Fruit fly (Drosophila melanogaster) whole organism, embryonic: ENCODE measurements around the gene Orc2.

Experiments
- Atf3 ChIP-seq: fragments of 200-800 bp; sonication (Bioruptor generic); optimal IDR thresholded peaks from 3 replicates; lab custom pipeline; 2016; ENCODE audit warnings: missing biosample characterization, missing genetic modification characterization
- CG11456 ChIP-seq: fragments of 200-800 bp; sonication (Bioruptor generic); IDR thresholded peaks from 3 replicates; pipeline ENCODE4 v1.3.6; 2022; ENCODE audit warnings: missing biosample characterization, missing genetic modification characterization
- CG12219 ChIP-seq: fragments of 200-800 bp; sonication (Bioruptor generic); optimal IDR thresholded peaks from 3 replicates; lab custom pipeline; 2018; ENCODE audit warnings: missing biosample characterization, mild to moderate bottlenecking, missing genetic modification characterization
- CG12391 ChIP-seq: fragments of 200-800 bp; sonication (Bioruptor generic); optimal IDR thresholded peaks from 3 replicates; lab custom pipeline; 2018; ENCODE audit warnings: missing biosample characterization, mild to moderate bottlenecking, missing genetic modification characterization, moderate library complexity
- CG14710 ChIP-seq: fragments of 200-800 bp; sonication (Bioruptor generic); optimal IDR thresholded peaks from 3 replicates; lab custom pipeline; 2019; ENCODE audit warnings: missing biosample characterization, mild to moderate bottlenecking, missing genetic modification characterization, moderate library complexity
- CG17186 ChIP-seq: fragments of 200-800 bp; sonication (Bioruptor generic); optimal IDR thresholded peaks from 3 replicates; lab custom pipeline; 2017; ENCODE audit warnings: missing biosample characterization, missing genetic modification reagents, missing genetic modification characterization
- CG17361 ChIP-seq: fragments of 200-800 bp; sonication (Bioruptor generic); IDR thresholded peaks from 3 replicates; pipeline ENCODE4 v1.3.6; 2022; ENCODE audit warnings: missing biosample characterization, missing genetic modification characterization
- CG2202 ChIP-seq: fragments of 200-800 bp; sonication (Bioruptor generic); optimal IDR thresholded peaks from 2 replicates; lab custom pipeline; 2018; ENCODE audit warnings: missing biosample characterization, mild to moderate bottlenecking, missing genetic modification characterization
- CG3163 ChIP-seq: fragments of 200-800 bp; sonication (Bioruptor generic); optimal IDR thresholded peaks from 3 replicates; lab custom pipeline; 2016; ENCODE audit warnings: missing biosample characterization, missing genetic modification characterization
- CG34422 ChIP-seq: fragments of 200-800 bp; sonication (Bioruptor generic); IDR thresholded peaks from 3 replicates; pipeline ENCODE4 v1.3.6; 2022; ENCODE audit warnings: missing biosample characterization, missing genetic modification characterization
- CG4707 ChIP-seq: fragments of 200-800 bp; sonication (Bioruptor generic); optimal IDR thresholded peaks from 2 replicates; lab custom pipeline; 2018; ENCODE audit warnings: missing biosample characterization, mild to moderate bottlenecking, missing genetic modification characterization, moderate library complexity
- CG6689 ChIP-seq: fragments of 200-800 bp; sonication (Bioruptor generic); IDR thresholded peaks from 2 replicates; pipeline ENCODE4 v1.3.6; 2022; ENCODE audit warnings: missing biosample characterization, missing genetic modification characterization
- CG7556 ChIP-seq: fragments of 200-800 bp; sonication (Bioruptor generic); optimal IDR thresholded peaks from 2 replicates; lab custom pipeline; 2017; ENCODE audit warnings: missing biosample characterization, mild to moderate bottlenecking, missing genetic modification characterization
- CG8281 ChIP-seq: fragments of 200-800 bp; sonication (Bioruptor generic); optimal IDR thresholded peaks from 2 replicates; lab custom pipeline; 2018; ENCODE audit warnings: missing biosample characterization, mild to moderate bottlenecking, missing genetic modification characterization, moderate library complexity
- CoRest ChIP-seq: fragments of 200-800 bp; sonication (Bioruptor generic); optimal IDR thresholded peaks from 3 replicates; lab custom pipeline; 2018; ENCODE audit warnings: missing biosample characterization, mild to moderate bottlenecking, missing genetic modification characterization, moderate library complexity
- HHEX ChIP-seq: fragments of 200-800 bp; sonication (Bioruptor generic); optimal IDR thresholded peaks from 3 replicates; lab custom pipeline; 2017; ENCODE audit warnings: missing biosample characterization, mild to moderate bottlenecking, missing genetic modification characterization, missing genetic modification reagents
- HLHmδ ChIP-seq: fragments of 200-800 bp; sonication (Bioruptor generic); optimal IDR thresholded peaks from 2 replicates; lab custom pipeline; 2018; ENCODE audit warnings: missing biosample characterization, mild to moderate bottlenecking, missing genetic modification characterization, moderate library complexity
- Hey ChIP-seq: fragments of 200-800 bp; sonication (Bioruptor generic); optimal IDR thresholded peaks from 3 replicates; lab custom pipeline; 2018; ENCODE audit warnings: missing biosample characterization, mild to moderate bottlenecking, missing genetic modification characterization
- HmgZ ChIP-seq: fragments of 200-800 bp; sonication (Bioruptor generic); optimal IDR thresholded peaks from 2 replicates; lab custom pipeline; 2018; ENCODE audit warnings: missing biosample characterization, mild to moderate bottlenecking, missing genetic modification characterization
- Hr51 ChIP-seq, 2 experiments: fragments of 200-800 bp; sonication (Bioruptor generic); optimal IDR thresholded peaks; 2 replicates in 1 of 2; 3 replicates in 1 of 2; lab custom pipeline; 2016 to 2018; ENCODE audit warnings: missing biosample characterization in 2 of 2, missing genetic modification characterization in 2 of 2, mild to moderate bottlenecking in 1 of 2, moderate library complexity in 1 of 2
- Max ChIP-seq: fragments of 200-800 bp; sonication (Bioruptor generic); optimal IDR thresholded peaks from 2 replicates; lab custom pipeline; 2016; ENCODE audit warnings: missing biosample characterization, mild to moderate bottlenecking, missing genetic modification characterization
- NK7.1 ChIP-seq: fragments of 200-800 bp; sonication (Bioruptor generic); optimal IDR thresholded peaks from 3 replicates; lab custom pipeline; 2016; ENCODE audit warnings: missing biosample characterization, missing genetic modification characterization
- NfI ChIP-seq: fragments of 200-800 bp; sonication (Bioruptor generic); optimal IDR thresholded peaks from 3 replicates; lab custom pipeline; 2018; ENCODE audit warnings: missing biosample characterization, mild to moderate bottlenecking, missing genetic modification characterization, moderate library complexity
- Oli ChIP-seq: fragments of 200-800 bp; sonication (Bioruptor generic); optimal IDR thresholded peaks from 2 replicates; lab custom pipeline; 2018; ENCODE audit warnings: missing biosample characterization, mild to moderate bottlenecking, missing genetic modification characterization, moderate library complexity
- Opbp ChIP-seq: fragments of 200-800 bp; sonication (Bioruptor generic); IDR thresholded peaks from 3 replicates; pipeline ENCODE4 v1.3.6; 2022; ENCODE audit warnings: missing biosample characterization, missing genetic modification characterization; ENCODE audit not compliant: partially characterized antibody
- Ptx1 ChIP-seq: fragments of 200-800 bp; sonication (Bioruptor generic); IDR thresholded peaks from 2 replicates; pipeline ENCODE4 v1.3.6; 2022; ENCODE audit warnings: missing biosample characterization, missing genetic modification characterization
- Six4 ChIP-seq: fragments of 200-800 bp; sonication (Bioruptor generic); optimal IDR thresholded peaks from 2 replicates; lab custom pipeline; 2016; ENCODE audit warnings: missing biosample characterization, missing genetic modification characterization
- Sox100B ChIP-seq: fragments of 200-800 bp; sonication (Bioruptor generic); optimal IDR thresholded peaks from 3 replicates; lab custom pipeline; 2018; ENCODE audit warnings: missing biosample characterization, mild to moderate bottlenecking, missing genetic modification characterization
- aop ChIP-seq: fragments of 200-800 bp; sonication (Bioruptor generic); IDR thresholded peaks from 2 replicates; pipeline ENCODE4 v1.3.6; 2022; ENCODE audit warnings: missing biosample characterization, missing genetic modification characterization
- ap ChIP-seq: fragments of 200-800 bp; sonication (Bioruptor generic); IDR thresholded peaks from 2 replicates; pipeline ENCODE4 v1.3.6; 2022; ENCODE audit warnings: missing biosample characterization, missing genetic modification characterization
- bsh ChIP-seq, 2 experiments: fragments of 200-800 bp; sonication (Bioruptor generic); optimal IDR thresholded peaks; 2 replicates each; lab custom pipeline; 2017 to 2018; ENCODE audit warnings: mild to moderate bottlenecking in 2 of 2, missing biosample characterization in 2 of 2, missing genetic modification characterization in 2 of 2, moderate library complexity in 1 of 2
- cwo ChIP-seq: fragments of 200-800 bp; sonication (Bioruptor generic); optimal IDR thresholded peaks from 3 replicates; lab custom pipeline; 2017; ENCODE audit warnings: missing biosample characterization, missing genetic modification characterization, mild to moderate bottlenecking, moderate library complexity, missing genetic modification reagents
- dimm ChIP-seq: fragments of 200-800 bp; sonication (Bioruptor generic); IDR thresholded peaks from 2 replicates; pipeline ENCODE4 v1.3.6; 2022; ENCODE audit warnings: missing biosample characterization, missing genetic modification characterization
- disco-r ChIP-seq: fragments of 200-800 bp; sonication (Bioruptor generic); optimal IDR thresholded peaks from 2 replicates; lab custom pipeline; 2016; ENCODE audit warnings: missing biosample characterization, missing genetic modification characterization
- dm ChIP-seq: fragments of 200-800 bp; sonication (Bioruptor generic); optimal IDR thresholded peaks from 3 replicates; lab custom pipeline; 2016; ENCODE audit warnings: missing biosample characterization, missing genetic modification characterization
- emc ChIP-seq: fragments of 200-800 bp; sonication (Bioruptor generic); optimal IDR thresholded peaks from 2 replicates; lab custom pipeline; 2016; ENCODE audit warnings: missing biosample characterization, missing genetic modification characterization
- ewg ChIP-seq: fragments of 200-800 bp; sonication (Bioruptor generic); optimal IDR thresholded peaks from 3 replicates; lab custom pipeline; 2017; ENCODE audit warnings: mild to moderate bottlenecking, missing biosample characterization, missing genetic modification reagents, missing genetic modification characterization
- gsb-n ChIP-seq: fragments of 200-800 bp; sonication (Bioruptor generic); optimal IDR thresholded peaks from 3 replicates; lab custom pipeline; 2018; ENCODE audit warnings: missing biosample characterization, mild to moderate bottlenecking, missing genetic modification characterization
- her ChIP-seq: fragments of 200-800 bp; sonication (Bioruptor generic); optimal IDR thresholded peaks from 2 replicates; lab custom pipeline; 2016; ENCODE audit warnings: missing biosample characterization, missing genetic modification characterization
- jigr1 ChIP-seq: fragments of 200-800 bp; sonication (Bioruptor generic); IDR thresholded peaks from 3 replicates; pipeline ENCODE4 v1.3.6; 2022; ENCODE audit warnings: missing biosample characterization, missing genetic modification characterization
- kni ChIP-seq: fragments of 200-800 bp; sonication (Bioruptor generic); optimal IDR thresholded peaks from 3 replicates; lab custom pipeline; 2017; ENCODE audit warnings: mild to moderate bottlenecking, missing biosample characterization, missing genetic modification reagents, missing genetic modification characterization
- maf-S ChIP-seq: fragments of 200-800 bp; sonication (Bioruptor generic); optimal IDR thresholded peaks from 2 replicates; lab custom pipeline; 2016; ENCODE audit warnings: missing biosample characterization, missing genetic modification characterization
- prd ChIP-seq, 3 experiments: fragments of >200 bp in 2 of 3; fragments of 200-800 bp in 1 of 3; sonication (Bioruptor generic) in 1 of 3; optimal IDR thresholded peaks in 2 of 3; IDR thresholded peaks in 1 of 3; 2 replicates in 2 of 3; 3 replicates in 1 of 3; pipeline versions ENCODE4 v1.3.6 to Lab custom; 2017 to 2022; ENCODE audit warnings: missing biosample characterization in 1 of 3, missing genetic modification characterization in 1 of 3
- sr ChIP-seq: fragments of 200-800 bp; sonication (Bioruptor generic); IDR thresholded peaks from 3 replicates; pipeline ENCODE4 v1.3.6; 2022; ENCODE audit warnings: missing biosample characterization, missing genetic modification characterization
- tgo ChIP-seq: fragments of 200-800 bp; sonication (Bioruptor generic); IDR thresholded peaks from 3 replicates; pipeline ENCODE4 v1.3.6; 2022; ENCODE audit warnings: missing biosample characterization, missing genetic modification characterization
- twi ChIP-seq: fragments of 200-800 bp; optimal IDR thresholded peaks from 2 replicates; lab custom pipeline; 2019; ENCODE audit warnings: missing biosample characterization, mild to moderate bottlenecking, missing genetic modification characterization, moderate library complexity
- wek ChIP-seq: fragments of 200-800 bp; sonication (Bioruptor generic); optimal IDR thresholded peaks from 3 replicates; lab custom pipeline; 2018; ENCODE audit warnings: missing biosample characterization, mild to moderate bottlenecking, missing genetic modification characterization, moderate library complexity
- zf30C ChIP-seq: fragments of 200-800 bp; sonication (Bioruptor generic); optimal IDR thresholded peaks from 3 replicates; lab custom pipeline; 2018; ENCODE audit warnings: missing biosample characterization, mild to moderate bottlenecking, missing genetic modification characterization
- zfh1 ChIP-seq: fragments of 200-800 bp; sonication (Bioruptor generic); IDR thresholded peaks from 3 replicates; pipeline ENCODE4 v1.3.6; 2022; ENCODE audit warnings: missing biosample characterization, missing genetic modification characterization

Gene Orc2

dm6 chr3R:13971728-13972448, 7.2 kb downstream of the Orc2 start (continued):
- TF ChIP-seq emc (GFP tag; lab: Kevin White, UChicago) (no peak), zf30C (GFP tag; lab: Kevin White, UChicago) (peak; percentile 89), cwo (GFP tag; lab: Kevin White, UChicago) (no peak), bsh (GFP tag; optimal IDR thresholded peaks at IDR 0.05; lab: Kevin White, UChicago) (peak in 1 of 2 experiments; percentile 12), HHEX (GFP tag; lab: Kevin White, UChicago) (no peak), Ptx1 (GFP tag; lab: Robert Waterston, UW) (peak; percentile 16; the same call in 1 of the 2 replicates), CoRest (tag; lab: Kevin White, UChicago) (no peak), CG12391 (peak; percentile 39), CG7556 (GFP tag; lab: Kevin White, UChicago) (peak; percentile 5), HmgZ (tag; lab: Kevin White, UChicago) (no peak), twi (tag; lab: Kevin White, UChicago) (no peak), CG4707 (GFP tag; lab: Kevin White, UChicago) (no peak), Hr51 (GFP tag; optimal IDR thresholded peaks at IDR 0.05; lab: Kevin White, UChicago) (no peak), Opbp (GFP tag; lab: Robert Waterston, UW) (no peak), zfh1 (GFP tag; lab: Robert Waterston, UW) (peak; percentile 39; the same call in 2 of the 3 replicates), Sox100B (no peak), her (GFP tag; lab: Kevin White, UChicago) (no peak), CG3163 (no peak), CG2202 (no peak), gsb-n (tag; lab: Kevin White, UChicago) (peak; percentile 4), sr (GFP tag; lab: Robert Waterston, UW) (no peak), CG8281 (tag; lab: Kevin White, UChicago) (no peak), aop (GFP tag; lab: Robert Waterston, UW) (no peak), Max (no peak), ewg (GFP tag; lab: Kevin White, UChicago) (no peak), CG6689 (no peak), ap (GFP tag; lab: Robert Waterston, UW) (no peak), dm (no peak), kni (GFP tag; lab: Kevin White, UChicago) (no peak), Six4 (GFP tag; lab: Kevin White, UChicago) (no peak), tgo (GFP tag; lab: Robert Waterston, UW) (no peak), CG17361 (GFP tag; lab: Robert Waterston, UW) (0 out of 3 replicates have a peak, but pooled peaks have one; percentile 27), maf-S (GFP tag; lab: Kevin White, UChicago) (no peak), dimm (GFP tag; lab: Robert Waterston, UW) (no peak), Atf3 (no peak), HLHmδ (GFP tag; lab: Kevin White, UChicago) (no peak), wek (GFP tag; lab: Kevin White, UChicago) (no peak), Hey (tag; lab: Kevin White, UChicago) (no peak), CG12219 (no peak), disco-r (no peak), CG11456 (GFP tag; lab: Robert Waterston, UW) (no peak), prd (optimal IDR thresholded peaks at IDR 0.05; lab: Kevin White, UChicago) (no peak), prd (GFP tag; IDR thresholded peaks at IDR 0.05; lab: Robert Waterston, UW) (peak; percentile 58; the same call in 2 of the 3 replicates), CG17186 (GFP tag; lab: Kevin White, UChicago) (no peak), NK7.1 (no peak), CG14710 (tag; lab: Kevin White, UChicago) (peak; percentile 36), jigr1 (GFP tag; lab: Robert Waterston, UW) (no peak), Oli (no peak), NfI (GFP tag; lab: Kevin White, UChicago) (no peak), CG34422 (GFP tag; lab: Robert Waterston, UW) (no peak)
